Fruit fly (Drosophila melanogaster): ENCODE measurements around the gene CG31019.
A peak's percentile ranks its signal among the peaks of the same experiment; 100 is the strongest.

Gene CG31019

DNA sequence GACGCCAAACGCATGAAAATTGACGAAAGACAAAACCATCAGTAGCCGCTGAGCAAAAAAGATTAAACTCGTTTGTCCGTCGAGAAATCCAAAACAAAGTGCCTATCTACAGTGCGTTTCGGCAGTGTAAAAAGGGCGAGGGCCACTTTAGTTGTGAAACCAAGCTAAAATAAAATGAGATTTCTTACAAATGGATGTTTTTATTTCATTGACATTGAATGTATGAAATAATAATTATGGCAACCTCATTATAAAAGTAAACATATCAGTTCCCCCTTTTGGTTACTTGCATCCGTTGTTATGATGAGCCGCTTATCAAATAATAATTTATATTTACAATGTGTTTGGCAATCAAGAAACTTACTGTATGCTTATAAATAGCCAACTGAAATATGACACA, 32.3 kb upstream of the CG31019 start:
- TF ChIP-seq Hr96 (GFP tag; optimal IDR thresholded peaks at IDR 0.05): no peak
- TF ChIP-seq bab1 (GFP tag; optimal IDR thresholded peaks at IDR 0.05): peak; percentile 24

DNA sequence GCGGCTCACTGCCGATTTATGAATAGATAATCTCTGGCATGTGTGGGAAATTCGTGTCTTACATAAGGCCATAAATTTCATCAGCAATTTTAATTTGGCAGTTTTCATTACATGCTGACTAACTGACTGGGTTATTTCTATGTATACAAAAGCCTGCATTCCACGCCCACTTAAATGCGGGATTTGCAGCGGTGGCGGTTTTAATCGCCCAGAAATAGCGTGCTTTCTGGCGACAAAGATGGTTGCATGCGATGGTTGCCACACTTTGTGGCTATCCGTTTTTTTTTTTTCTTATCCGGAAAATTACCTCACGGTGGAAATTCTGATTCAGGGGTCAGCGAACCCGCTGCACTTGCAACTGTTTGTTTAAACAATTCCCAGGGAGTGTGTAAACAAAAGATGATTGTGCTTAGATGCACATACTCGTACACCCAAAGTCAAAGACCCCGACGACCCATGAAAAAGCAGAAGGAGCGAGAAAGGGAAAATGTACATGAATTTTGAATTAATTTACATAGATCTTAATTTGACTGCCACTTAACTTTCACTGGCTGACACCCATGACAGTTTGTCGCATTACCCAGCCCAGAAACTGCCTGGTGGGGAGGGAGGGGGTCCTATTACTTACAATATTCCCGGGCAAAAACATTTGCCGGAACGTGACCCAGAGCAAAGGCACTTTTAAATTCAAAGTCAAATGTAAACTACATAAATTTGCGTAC, 30.5 kb upstream of the CG31019 start:
- no peak for TF ChIP-seq CG1620 (GFP tag; optimal IDR thresholded peaks at IDR 0.05)
- no peak for TF ChIP-seq CG11617 (GFP tag; optimal IDR thresholded peaks at IDR 0.05)
- no peak for TF ChIP-seq Mnt (GFP tag; optimal IDR thresholded peaks at IDR 0.05)
- no peak for TF ChIP-seq Hr96 (GFP tag; optimal IDR thresholded peaks at IDR 0.05)
- no peak for TF ChIP-seq ovo (GFP tag; optimal IDR thresholded peaks at IDR 0.05)
- no peak for TF ChIP-seq bab1 (GFP tag; optimal IDR thresholded peaks at IDR 0.05)
- TF ChIP-seq kay (GFP tag; ENCODE audit: borderline replicate concordance): no peak
- TF ChIP-seq CG7045 (GFP tag; optimal IDR thresholded peaks at IDR 0.05): no peak
- TF ChIP-seq Crg-1 (GFP tag; optimal IDR thresholded peaks at IDR 0.05): no peak

DNA sequence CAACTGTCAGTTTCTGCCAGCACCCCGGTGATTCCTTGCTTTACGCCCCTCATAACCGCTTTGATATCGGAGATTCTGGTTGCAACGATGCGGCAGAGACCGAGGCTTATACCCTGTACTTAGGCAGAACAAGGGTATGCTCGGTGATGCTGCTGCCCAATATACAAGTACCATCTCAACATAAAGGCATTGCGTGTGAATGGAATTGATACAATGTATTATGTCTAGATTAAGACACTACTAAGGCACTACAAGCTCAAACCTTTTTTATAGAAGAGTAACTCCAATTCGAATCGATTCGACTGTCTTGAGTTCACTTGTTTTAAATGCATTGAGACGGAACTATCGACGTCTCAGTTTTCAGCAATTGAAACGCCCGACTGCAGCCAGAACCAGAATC, 29.6 kb upstream of the CG31019 start:
- TF ChIP-seq pad (GFP tag; optimal IDR thresholded peaks at IDR 0.05): no peak
- no peak for TF ChIP-seq kay (GFP tag; ENCODE audit: borderline replicate concordance)
- TF ChIP-seq CG11617 (GFP tag; optimal IDR thresholded peaks at IDR 0.05): no peak
- no peak for TF ChIP-seq CG12768 (GFP tag; optimal IDR thresholded peaks at IDR 0.05)
- TF ChIP-seq tj (GFP tag; optimal IDR thresholded peaks at IDR 0.05): no peak
- no peak for TF ChIP-seq bab1 (GFP tag; optimal IDR thresholded peaks at IDR 0.05)
- TF ChIP-seq cnc (optimal IDR thresholded peaks at IDR 0.05): no peak
- TF ChIP-seq CG14711 (tag; optimal IDR thresholded peaks at IDR 0.05): no peak
- no peak for TF ChIP-seq CG33017 (tag; optimal IDR thresholded peaks at IDR 0.05)
- no peak for TF ChIP-seq Clk (GFP tag; optimal IDR thresholded peaks at IDR 0.05)
- TF ChIP-seq Mnt (GFP tag; optimal IDR thresholded peaks at IDR 0.05): no peak

DNA sequence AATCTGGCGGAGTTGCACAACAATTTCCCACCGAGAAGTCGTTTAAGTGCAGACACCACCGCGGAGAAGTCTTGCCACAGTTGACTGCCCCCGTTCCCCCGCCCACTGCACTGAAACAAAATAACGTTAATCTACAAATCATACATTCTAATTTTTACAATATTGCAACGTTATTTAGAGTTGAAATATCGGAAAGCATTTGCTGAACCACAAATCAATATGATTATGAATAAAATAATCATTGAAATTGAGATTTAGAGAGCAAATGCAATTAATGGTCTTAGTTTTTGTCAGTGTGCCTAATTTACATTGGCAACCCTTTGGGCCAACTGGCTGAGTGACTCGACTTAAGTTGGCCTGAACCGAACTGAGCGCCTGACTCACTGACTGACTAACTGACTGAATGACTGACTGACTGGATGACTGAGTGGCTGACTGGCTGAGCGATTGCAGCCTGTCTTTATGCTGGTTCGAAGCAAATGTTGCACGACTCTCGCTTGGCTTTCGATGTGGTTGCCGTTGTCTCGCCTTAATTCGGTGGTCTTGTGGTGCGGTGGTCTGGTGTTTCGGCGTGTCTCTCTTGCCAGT, 26.2 kb upstream of the CG31019 start:
- TF ChIP-seq CG11617 (GFP tag; optimal IDR thresholded peaks at IDR 0.05) (no peak), kay (GFP tag; ENCODE audit: borderline replicate concordance) (no peak)

DNA sequence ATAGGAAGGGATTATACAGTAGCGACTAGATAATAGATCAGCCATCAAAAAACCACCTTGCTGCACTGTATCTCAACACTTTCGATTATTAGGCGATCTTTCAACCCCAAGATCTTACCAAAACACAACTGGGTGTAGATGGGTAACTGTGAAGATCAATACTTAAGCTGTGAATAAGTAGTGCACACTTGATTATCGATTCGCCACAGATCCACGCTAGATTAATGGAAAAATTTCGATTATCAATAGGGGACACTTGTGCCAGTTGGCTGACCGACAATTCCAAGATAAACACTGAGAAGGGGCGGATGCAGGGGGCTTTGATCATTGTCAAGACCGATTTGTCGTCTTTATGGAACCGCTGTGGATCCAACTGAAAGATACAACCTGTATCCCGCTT, 17.7 kb upstream of the CG31019 start, which contains the start of gene CG9702:
CG9702 (plus strand) TSS at position 301 of the 400 bp plus-strand sequence.
- no peak for TF ChIP-seq CG14711 (tag; optimal IDR thresholded peaks at IDR 0.05)
- TF ChIP-seq Hr96 (GFP tag; optimal IDR thresholded peaks at IDR 0.05): no peak
- no peak for TF ChIP-seq kay (GFP tag; ENCODE audit: borderline replicate concordance)
- no peak for TF ChIP-seq CG5204 (GFP tag; optimal IDR thresholded peaks at IDR 0.05)
- TF ChIP-seq CG12768 (GFP tag; optimal IDR thresholded peaks at IDR 0.05): no peak
- no peak for TF ChIP-seq ovo (GFP tag; optimal IDR thresholded peaks at IDR 0.05)

DNA sequence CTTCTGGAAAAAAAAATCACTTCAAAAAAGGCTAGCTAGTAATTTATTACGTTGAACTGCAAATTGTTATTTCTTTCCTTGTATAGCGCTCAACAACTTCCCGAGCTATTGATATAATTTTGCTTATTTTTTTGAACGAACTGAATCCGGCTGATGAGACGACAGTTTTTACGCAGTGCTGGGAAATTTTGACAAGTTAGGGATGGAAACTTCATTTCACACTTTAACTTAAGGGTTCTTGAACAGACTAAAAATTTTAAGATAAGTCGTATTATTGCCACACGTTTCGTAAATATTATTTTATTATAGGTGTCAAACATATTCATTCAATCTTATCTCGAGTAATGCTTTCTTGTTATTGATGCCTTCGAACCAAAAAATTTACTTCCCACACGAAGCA, 13.3 kb upstream of the CG31019 start, which contains the start of gene Rpt6R:
Rpt6R (minus strand) TSS at position 156 of the 400 bp plus-strand sequence.
- peak; percentile 51 for TF ChIP-seq kay (GFP tag; ENCODE audit: borderline replicate concordance)
- no peak for TF ChIP-seq Crg-1 (GFP tag; optimal IDR thresholded peaks at IDR 0.05)

DNA sequence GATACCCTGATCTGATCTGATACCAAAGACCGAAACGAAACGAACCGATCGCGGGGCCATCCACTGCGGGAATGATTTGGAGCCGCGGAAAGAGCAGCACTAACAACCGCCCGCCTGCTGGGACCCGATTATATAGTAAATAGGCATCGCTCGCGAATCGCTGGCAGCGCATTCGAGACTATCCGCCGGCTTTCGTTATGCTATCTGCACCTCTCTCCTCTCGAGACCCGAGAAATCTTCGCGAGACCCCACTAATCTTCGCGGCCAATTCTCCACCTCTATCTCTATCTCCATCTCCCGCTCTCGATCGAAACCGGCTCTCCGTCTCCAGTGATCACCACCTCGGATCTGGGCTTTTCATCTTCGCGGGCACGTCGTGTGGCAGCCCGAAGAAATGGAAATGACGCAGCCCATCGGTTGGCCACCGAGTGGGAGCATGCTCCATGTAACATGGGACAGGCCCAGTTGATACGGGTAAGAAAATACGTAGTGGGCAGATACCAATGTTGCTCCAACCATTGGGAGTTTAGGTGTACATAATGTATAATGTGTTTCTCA, 9.5 kb upstream of the CG31019 start, which contains the start of gene CG9717:
CG9717 (minus strand) TSS at position 107 of the 558 bp plus-strand sequence.
- TF ChIP-seq cic (GFP tag; optimal IDR thresholded peaks at IDR 0.05) (no peak), CG1620 (GFP tag; optimal IDR thresholded peaks at IDR 0.05) (no peak), kay (GFP tag; ENCODE audit: borderline replicate concordance) (peak; percentile 3)

DNA sequence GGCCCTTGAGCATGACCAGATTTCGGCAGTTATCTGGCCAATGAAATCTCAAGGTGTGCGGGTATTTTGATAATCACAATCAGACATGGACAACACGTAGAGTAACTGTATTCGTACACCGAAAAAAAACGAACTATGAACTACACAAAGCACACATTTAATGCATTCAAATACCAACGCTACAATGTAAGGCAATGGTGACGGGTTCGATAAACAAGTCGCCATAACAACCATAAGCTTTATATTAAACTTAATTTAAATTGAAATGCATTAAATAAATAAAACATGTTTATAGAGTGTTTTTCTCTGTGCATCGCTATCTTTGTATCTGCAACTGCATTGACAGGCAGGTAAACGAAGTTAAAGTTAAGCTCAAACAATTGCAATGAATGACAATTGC, 6.6 kb upstream of the CG31019 start:
- TF ChIP-seq Hr96 (GFP tag; optimal IDR thresholded peaks at IDR 0.05) (no peak), CG7045 (GFP tag; optimal IDR thresholded peaks at IDR 0.05) (no peak), bab1 (GFP tag; optimal IDR thresholded peaks at IDR 0.05) (no peak), tj (GFP tag; optimal IDR thresholded peaks at IDR 0.05) (no peak), cnc (optimal IDR thresholded peaks at IDR 0.05) (no peak), toe (GFP tag; optimal IDR thresholded peaks at IDR 0.05) (no peak), CG14711 (tag; optimal IDR thresholded peaks at IDR 0.05) (no peak), Mnt (GFP tag; optimal IDR thresholded peaks at IDR 0.05) (no peak), Crg-1 (GFP tag; optimal IDR thresholded peaks at IDR 0.05) (no peak), CG33017 (tag; optimal IDR thresholded peaks at IDR 0.05) (no peak), CG5204 (GFP tag; optimal IDR thresholded peaks at IDR 0.05) (no peak), ovo (GFP tag; optimal IDR thresholded peaks at IDR 0.05) (no peak), CG11617 (GFP tag; optimal IDR thresholded peaks at IDR 0.05) (no peak), CG12768 (GFP tag; optimal IDR thresholded peaks at IDR 0.05) (no peak), pad (GFP tag; optimal IDR thresholded peaks at IDR 0.05) (no peak), cic (GFP tag; optimal IDR thresholded peaks at IDR 0.05) (no peak), kay (GFP tag; ENCODE audit: borderline replicate concordance) (no peak), Clk (GFP tag; optimal IDR thresholded peaks at IDR 0.05) (no peak)
